Worm (Caenorhabditis elegans): ENCODE data around the gene nhr-112.
A peak's percentile ranks its signal among the peaks of the same experiment; 100 is the strongest.

Gene nhr-112

DNA sequence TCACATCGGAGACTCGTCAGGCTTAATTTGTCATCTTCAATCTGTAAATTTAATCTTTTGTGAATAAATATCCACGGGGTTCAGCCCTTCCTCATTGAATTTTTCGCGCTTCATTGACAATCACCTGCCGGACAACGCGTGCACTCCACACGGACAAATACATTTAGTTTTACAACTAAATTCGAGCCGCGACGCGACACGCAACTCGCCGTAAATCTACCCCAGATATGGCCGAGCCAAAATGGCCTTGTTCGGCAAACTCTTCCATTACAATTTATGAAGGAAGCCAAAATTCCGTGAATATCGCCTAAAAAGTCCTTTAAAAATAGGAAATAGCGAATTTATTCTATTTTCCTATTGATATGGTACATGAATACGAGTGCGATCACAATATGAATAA lies 21.1 kb upstream of the nhr-112 start (continued):
- TF ChIP-seq ccch-3 (GFP tag; optimal IDR thresholded peaks at IDR 0.05) = no peak
- TF ChIP-seq Y95B8A.8 (GFP tag; IDR thresholded peaks at IDR 0.05) = peak; percentile 95
- TF ChIP-seq die-1 (tag; optimal IDR thresholded peaks at IDR 0.05) = peak; percentile 48
- peak; percentile 62; the same call in 1 of the 2 replicates for TF ChIP-seq ekl-4 (GFP tag; IDR thresholded peaks at IDR 0.05)
- peak; percentile 3 for TF ChIP-seq F10E7.11 (tag; optimal IDR thresholded peaks at IDR 0.05)
- no peak for TF ChIP-seq K12H6.12 (tag; optimal IDR thresholded peaks at IDR 0.05)
- TF ChIP-seq D2030.7 (GFP tag; IDR thresholded peaks at IDR 0.05) = peak; percentile 80
- TF ChIP-seq ceh-100 (GFP tag; IDR thresholded peaks at IDR 0.05) = peak; percentile 59
- TF ChIP-seq lin-54 (GFP tag; optimal IDR thresholded peaks at IDR 0.05) = peak; percentile 38
- 0 out of 2 replicates have a peak, but pooled peaks have one; percentile 33 for TF ChIP-seq nfyb-1 (GFP tag; IDR thresholded peaks at IDR 0.05)
- TF ChIP-seq ztf-26 (tag; optimal IDR thresholded peaks at IDR 0.05) = no peak
- no peak for TF ChIP-seq B0261.1 (tag; optimal IDR thresholded peaks at IDR 0.05)
- TF ChIP-seq lin-26 (GFP tag; IDR thresholded peaks at IDR 0.05) = peak; percentile 66
- TF ChIP-seq akir-1 (GFP tag; optimal IDR thresholded peaks at IDR 0.05) = no peak
- TF ChIP-seq C17E4.6 (GFP tag; IDR thresholded peaks at IDR 0.05) = peak; percentile 63; the same call in 1 of the 2 replicates
- peak; percentile 27; the same call in 1 of the 2 replicates for TF ChIP-seq egl-44 (GFP tag; IDR thresholded peaks at IDR 0.05)
- TF ChIP-seq lir-1 (GFP tag; conservative IDR thresholded peaks at IDR 0.05) = peak; percentile 37; the same call in 1 of the 2 replicates
- peak; percentile 27 for TF ChIP-seq unc-130 (GFP tag; optimal IDR thresholded peaks at IDR 0.05)
- TF ChIP-seq lsl-1 (GFP tag; optimal IDR thresholded peaks at IDR 0.05) = peak; percentile 3
- TF ChIP-seq F49E8.2 (tag; optimal IDR thresholded peaks at IDR 0.05; ENCODE audit: insufficient read depth) = no peak
- TF ChIP-seq ZK185.1 (tag; optimal IDR thresholded peaks at IDR 0.05; ENCODE audit: poor library complexity, severe bottlenecking) = no peak
- TF ChIP-seq mcd-1 (GFP tag; IDR thresholded peaks at IDR 0.05) = peak; percentile 34; the same call in 1 of the 2 replicates
- TF ChIP-seq madf-8 (GFP tag; conservative IDR thresholded peaks at IDR 0.05) = peak; percentile 63
- TF ChIP-seq B0019.2 (GFP tag; conservative IDR thresholded peaks at IDR 0.05) = no peak; the same call in 1 of the 2 replicates
- peak; percentile 36 for TF ChIP-seq hmg-1.2 (GFP tag; IDR thresholded peaks at IDR 0.05)
- TF ChIP-seq cebp-2 (GFP tag; IDR thresholded peaks at IDR 0.05) = no peak
- TF ChIP-seq F57A8.1 (GFP tag; optimal IDR thresholded peaks at IDR 0.05) = no peak
- TF ChIP-seq pbrm-1 (GFP tag; IDR thresholded peaks at IDR 0.05) = peak; percentile 57
- TF ChIP-seq F52B5.7 (tag; optimal IDR thresholded peaks at IDR 0.05) = peak; percentile 39
- no peak for TF ChIP-seq attf-5 (GFP tag; optimal IDR thresholded peaks at IDR 0.05)
- TF ChIP-seq lsy-27 (tag; optimal IDR thresholded peaks at IDR 0.05; ENCODE audit: borderline replicate concordance, insufficient read depth) = no peak
- peak; percentile 87 for TF ChIP-seq Y53G8AR.9 (GFP tag; conservative IDR thresholded peaks at IDR 0.05)
- TF ChIP-seq Y56A3A.18 (GFP tag; IDR thresholded peaks at IDR 0.05) = 0 out of 2 replicates have a peak, but pooled peaks have one; percentile 53
- no peak for TF ChIP-seq F55B11.4 (tag; optimal IDR thresholded peaks at IDR 0.05; ENCODE audit: borderline replicate concordance, insufficient read depth)
- TF ChIP-seq attf-6 (GFP tag; IDR thresholded peaks at IDR 0.05) = peak; percentile 93
- TF ChIP-seq hsf-1 (GFP tag; IDR thresholded peaks at IDR 0.05) = peak; percentile 72
- TF ChIP-seq rcor-1 (GFP tag; IDR thresholded peaks at IDR 0.05) = peak; percentile 68; the same call in 1 of the 2 replicates
- TF ChIP-seq him-1 (tag; optimal IDR thresholded peaks at IDR 0.05) = no peak

DNA sequence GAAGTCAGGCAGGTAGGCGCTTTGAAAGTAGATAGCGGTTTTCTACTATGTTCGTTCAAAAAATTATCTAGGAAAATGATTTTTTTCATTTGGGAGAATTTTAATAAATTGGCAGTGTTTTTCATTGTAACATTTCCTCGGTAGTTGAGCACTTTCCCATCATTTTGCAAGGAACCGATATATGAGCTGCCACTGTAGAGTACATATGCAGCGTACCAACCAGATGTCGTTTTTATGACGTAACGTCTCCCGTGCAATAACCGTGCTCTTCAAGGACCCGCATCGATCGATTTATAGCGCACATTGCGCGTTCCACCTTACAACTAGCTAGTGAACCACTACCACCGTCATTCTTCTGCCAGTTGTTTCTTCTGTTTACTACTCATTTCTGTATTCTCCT lies 18.5 kb upstream of the nhr-112 start, which contains the start of gene T25E12.6:
T25E12.6 (plus strand) TSS at position 301 of the 400 bp plus-strand sequence.
- TF ChIP-seq hrde-1 (tag; optimal IDR thresholded peaks at IDR 0.05; ENCODE audit: borderline replicate concordance) (no peak), attf-3 (GFP tag; conservative IDR thresholded peaks at IDR 0.05) (no peak)
